Worm (Caenorhabditis elegans) whole organism, midembryonic: Measurements from ENCODE around the gene H12D21.5.

Experiments used
- T22C8.4 ChIP-seq: fragments of 200-800 bp; sonication (Bioruptor generic); IDR thresholded peaks from 2 replicates; pipeline ENCODE4 v1.3.6; 2022; ENCODE audit warnings: missing genetic modification characterization, missing compliant biosample characterization
- cog-1 ChIP-seq: sonication (generic microtip); optimal IDR thresholded peaks from 2 replicates; lab custom pipeline; 2016; ENCODE audit warnings: missing genetic modification characterization, missing compliant biosample characterization
- klf-2 ChIP-seq: fragments of 200-800 bp; sonication (Bioruptor generic); conservative IDR thresholded peaks from 2 replicates; pipeline ENCODE4 v1.3.6; 2022; ENCODE audit warnings: missing genetic modification reagents, missing genetic modification characterization, missing compliant biosample characterization
- ref-1 ChIP-seq: fragments of 200-800 bp; sonication (Bioruptor generic); conservative IDR thresholded peaks from 2 replicates; pipeline ENCODE4 v1.3.6; 2022; ENCODE audit warnings: missing genetic modification reagents, missing genetic modification characterization, missing compliant biosample characterization
- tab-1 ChIP-seq: fragments of 200-800 bp; sonication (Bioruptor generic); IDR thresholded peaks from 2 replicates; pipeline ENCODE4 v1.3.6; 2022; ENCODE audit warnings: missing genetic modification characterization, missing compliant biosample characterization
- ztf-23 ChIP-seq: fragments of 200-800 bp; sonication (Bioruptor generic); IDR thresholded peaks from 2 replicates; pipeline ENCODE4 v1.3.6; 2022; ENCODE audit warnings: missing genetic modification reagents, missing genetic modification characterization, missing compliant biosample characterization

ce11 chrV:14921509-14921908, 27.7 kb downstream of the H12D21.5 start, which contains the start of gene zmp-4:
- no peak for TF ChIP-seq cog-1 (tag; lab: Kevin White, UChicago)
- no peak for TF ChIP-seq klf-2 (GFP tag; lab: Robert Waterston, UW)
- TF ChIP-seq tab-1 (GFP tag; lab: Robert Waterston, UW): no peak
- no peak for TF ChIP-seq ref-1 (GFP tag; lab: Robert Waterston, UW)
- TF ChIP-seq T22C8.4 (GFP tag; lab: Robert Waterston, UW): no peak
- no peak for TF ChIP-seq ztf-23 (GFP tag; lab: Robert Waterston, UW)
